Worm (Caenorhabditis elegans) whole organism, midembryonic: ENCODE data around the gene cyk-7.

Source experiments
- flt-1 ChIP-seq: fragments of 200-800 bp; sonication (Bioruptor generic); IDR thresholded peaks from 2 replicates; pipeline ENCODE4 v1.3.6; 2022; ENCODE audit warnings: missing genetic modification characterization, missing compliant biosample characterization
- med-1 ChIP-seq: sonication (generic microtip); optimal IDR thresholded peaks from 2 replicates; lab custom pipeline; 2017; ENCODE audit warnings: missing genetic modification characterization, mild to moderate bottlenecking, missing compliant biosample characterization, antibody characterized with exemption, missing genetic modification reagents; ENCODE audit not compliant: insufficient read depth
- tab-1 ChIP-seq: fragments of 200-800 bp; sonication (Bioruptor generic); IDR thresholded peaks from 2 replicates; pipeline ENCODE4 v1.3.6; 2022; ENCODE audit warnings: missing genetic modification characterization, missing compliant biosample characterization
- ztf-23 ChIP-seq: fragments of 200-800 bp; sonication (Bioruptor generic); IDR thresholded peaks from 2 replicates; pipeline ENCODE4 v1.3.6; 2022; ENCODE audit warnings: missing genetic modification reagents, missing genetic modification characterization, missing compliant biosample characterization
- ztf-29 ChIP-seq: fragments of 200-800 bp; sonication (Bioruptor generic); IDR thresholded peaks from 2 replicates; pipeline ENCODE4 v1.3.6; 2022; ENCODE audit warnings: missing genetic modification reagents, missing genetic modification characterization, missing compliant biosample characterization

- TF ChIP-seq flt-1 = no peak
- no peak for TF ChIP-seq tab-1 (GFP tag; lab: Robert Waterston, UW)
- TF ChIP-seq ztf-23 = no peak
- no peak for TF ChIP-seq ztf-29 (GFP tag; lab: Robert Waterston, UW)
- TF ChIP-seq med-1 (GFP tag; lab: Kevin White, UChicago) = no peak
Measured at ce11 chrIII:7762250-7762649, 33.0 kb downstream of the cyk-7 start.
